Worm (Caenorhabditis elegans): ENCODE results near the gene F35E8.10.

The F35E8.10 gene

ce11 chrV:15899696-15900095 is 20.5 kb downstream of the F35E8.10 start, which contains the start of gene T06C12.14:
Gene T06C12.14, plus strand, starts transcription at chrV:15899996.
- TF ChIP-seq skn-1 (tag; optimal IDR thresholded peaks at IDR 0.05) (no peak), lin-39 (tag; optimal IDR thresholded peaks at IDR 0.05) (no peak), lin-11 (tag; optimal IDR thresholded peaks at IDR 0.05) (no peak), blmp-1 (tag; optimal IDR thresholded peaks at IDR 0.05; ENCODE audit: insufficient read depth) (no peak), nhr-25 (tag; optimal IDR thresholded peaks at IDR 0.05) (no peak), nhr-21 (tag; optimal IDR thresholded peaks at IDR 0.05) (no peak), nhr-10 (tag; optimal IDR thresholded peaks at IDR 0.05) (no peak), nhr-77 (tag; optimal IDR thresholded peaks at IDR 0.05) (no peak), alr-1 (tag; optimal IDR thresholded peaks at IDR 0.05) (no peak), F13H6.1 (tag; optimal IDR thresholded peaks at IDR 0.05) (no peak)

DNA sequence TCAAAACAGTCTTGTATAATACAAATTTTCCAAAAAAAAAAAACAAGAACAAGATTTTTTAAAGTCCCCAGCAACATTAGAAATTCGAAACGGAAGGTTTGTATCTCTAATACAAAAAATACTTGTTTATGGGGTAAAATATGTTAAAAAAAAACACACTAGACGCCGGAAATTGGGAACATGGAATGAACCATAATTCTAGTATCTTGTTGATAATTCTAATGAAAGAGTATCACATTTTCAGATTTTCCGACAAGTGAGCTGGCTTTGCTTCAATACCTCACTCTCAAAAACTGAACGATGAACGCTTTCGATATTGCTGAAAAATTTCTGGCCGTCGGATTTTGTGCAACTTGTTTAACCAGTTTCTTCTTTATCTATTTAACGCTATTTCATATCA is 22.5 kb downstream of the F35E8.10 start, which contains the start of gene str-60:
TSS of gene str-60 (plus strand) at position 301 of the 400 bp plus-strand sequence.
- TF ChIP-seq egl-27 (tag; optimal IDR thresholded peaks at IDR 0.05): no peak
- no peak for TF ChIP-seq nhr-237 (tag; optimal IDR thresholded peaks at IDR 0.05)
- TF ChIP-seq zag-1 (tag; optimal IDR thresholded peaks at IDR 0.05): no peak
- TF ChIP-seq unc-62 (GFP tag; optimal IDR thresholded peaks at IDR 0.05): no peak
- no peak for TF ChIP-seq ztf-1 (GFP tag; conservative IDR thresholded peaks at IDR 0.05)
- TF ChIP-seq nhr-11 (tag; optimal IDR thresholded peaks at IDR 0.05): no peak
- no peak for TF ChIP-seq gmeb-1 (tag; optimal IDR thresholded peaks at IDR 0.05)
- TF ChIP-seq nhr-23 (tag; optimal IDR thresholded peaks at IDR 0.05): no peak
- TF ChIP-seq ama-1 (optimal IDR thresholded peaks at IDR 0.05): no peak
- TF ChIP-seq unc-39 (tag; optimal IDR thresholded peaks at IDR 0.05): no peak
- TF ChIP-seq lin-13 (GFP tag; optimal IDR thresholded peaks at IDR 0.05): no peak
- no peak for TF ChIP-seq aly-2 (tag; optimal IDR thresholded peaks at IDR 0.05)
- TF ChIP-seq nhr-10 (tag; optimal IDR thresholded peaks at IDR 0.05): no peak
- TF ChIP-seq nhr-6 (tag; optimal IDR thresholded peaks at IDR 0.05): no peak
- TF ChIP-seq mab-5 (tag; optimal IDR thresholded peaks at IDR 0.05): no peak
- TF ChIP-seq nhr-129 (tag; optimal IDR thresholded peaks at IDR 0.05): no peak
- no peak for TF ChIP-seq ceh-16 (tag; optimal IDR thresholded peaks at IDR 0.05)
- TF ChIP-seq elt-3 (tag; optimal IDR thresholded peaks at IDR 0.05): no peak

ce11 chrV:15896671-15897070 is 23.5 kb downstream of the F35E8.10 start, which contains the start of gene nhr-213:
Gene nhr-213, minus strand, starts transcription at chrV:15896771.
- no peak for TF ChIP-seq nhr-25 (tag; optimal IDR thresholded peaks at IDR 0.05)
- no peak for TF ChIP-seq ceh-82 (tag; optimal IDR thresholded peaks at IDR 0.05)
- TF ChIP-seq ztf-4 (tag; optimal IDR thresholded peaks at IDR 0.05): no peak

- TF ChIP-seq ceh-16 (tag; optimal IDR thresholded peaks at IDR 0.05): no peak
- TF ChIP-seq R02D3.7 (tag; optimal IDR thresholded peaks at IDR 0.05): no peak
- TF ChIP-seq egl-27 (tag; optimal IDR thresholded peaks at IDR 0.05): no peak
- no peak for TF ChIP-seq aly-2 (tag; optimal IDR thresholded peaks at IDR 0.05)
- TF ChIP-seq elt-3 (tag; optimal IDR thresholded peaks at IDR 0.05): no peak
- no peak for TF ChIP-seq crh-2 (tag; optimal IDR thresholded peaks at IDR 0.05)
- TF ChIP-seq gmeb-1 (tag; optimal IDR thresholded peaks at IDR 0.05): no peak
- TF ChIP-seq nhr-10 (tag; optimal IDR thresholded peaks at IDR 0.05): no peak
- TF ChIP-seq lsy-2 (tag; optimal IDR thresholded peaks at IDR 0.05): no peak
- TF ChIP-seq F13H6.1 (tag; optimal IDR thresholded peaks at IDR 0.05): no peak
- TF ChIP-seq elt-1 (tag; optimal IDR thresholded peaks at IDR 0.05): no peak
- TF ChIP-seq sma-3 (GFP tag; optimal IDR thresholded peaks at IDR 0.05): no peak
Measured at ce11 chrV:15892696-15893095, 27.5 kb downstream of the F35E8.10 start, which contains the start of gene T06C12.11. Gene T06C12.11, plus strand, starts transcription at chrV:15892996.

- no peak for TF ChIP-seq snpc-4 (tag; optimal IDR thresholded peaks at IDR 0.05)
- no peak for TF ChIP-seq nhr-25 (tag; optimal IDR thresholded peaks at IDR 0.05)
- no peak for TF ChIP-seq nhr-6 (tag; optimal IDR thresholded peaks at IDR 0.05)
- TF ChIP-seq F13H6.1 (tag; optimal IDR thresholded peaks at IDR 0.05): no peak
- no peak for TF ChIP-seq lin-13 (GFP tag; optimal IDR thresholded peaks at IDR 0.05)
- no peak for TF ChIP-seq elt-1 (tag; optimal IDR thresholded peaks at IDR 0.05)
Measured at ce11 chrV:15891761-15892160, 28.4 kb downstream of the F35E8.10 start, which contains the start of gene T06C12.12. Gene T06C12.12, plus strand, starts transcription at chrV:15892061.
